Worm (Caenorhabditis elegans): Measurements from ENCODE around the gene C09B9.1.

- TF ChIP-seq ztf-11 (tag; optimal IDR thresholded peaks at IDR 0.05) = no peak
- no peak for TF ChIP-seq pha-4 (tag; optimal IDR thresholded peaks at IDR 0.05)
- TF ChIP-seq unc-39 (tag; optimal IDR thresholded peaks at IDR 0.05) = no peak
- no peak for TF ChIP-seq nhr-2 (tag; optimal IDR thresholded peaks at IDR 0.05)
- no peak for TF ChIP-seq unc-62 (GFP tag; optimal IDR thresholded peaks at IDR 0.05)
- TF ChIP-seq bed-3 (GFP tag; optimal IDR thresholded peaks at IDR 0.05) = no peak
Observed at ce11 chrIV:5025646-5026045, 11.9 kb upstream of the C09B9.1 start, which contains the start of gene C09B9.85.

All from whole organism, mixed stage, embryonic.